Worm (Caenorhabditis elegans): ENCODE results near the gene F35G2.3.

Gene F35G2.3

DNA sequence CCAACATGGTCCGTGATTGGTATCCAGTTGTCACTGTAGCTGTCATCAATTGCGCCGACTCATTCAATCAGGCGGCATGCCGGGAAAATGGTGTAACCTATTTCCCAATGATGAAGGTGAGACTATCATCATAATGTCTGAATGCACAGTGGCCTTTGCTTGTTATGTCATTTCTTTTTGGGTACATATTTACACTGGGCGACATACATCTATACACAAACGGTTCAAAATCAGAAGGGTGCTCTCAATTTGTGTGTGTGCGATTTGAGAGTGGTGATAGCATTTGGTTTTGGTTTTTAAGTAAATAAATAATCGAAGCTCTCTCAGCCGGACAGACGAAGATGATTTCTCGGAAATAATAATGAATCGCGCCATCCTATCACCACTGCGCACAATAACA lies 5.5 kb upstream of the F35G2.3 start:
- no peak for TF ChIP-seq unc-62 (GFP tag; optimal IDR thresholded peaks at IDR 0.05)

DNA sequence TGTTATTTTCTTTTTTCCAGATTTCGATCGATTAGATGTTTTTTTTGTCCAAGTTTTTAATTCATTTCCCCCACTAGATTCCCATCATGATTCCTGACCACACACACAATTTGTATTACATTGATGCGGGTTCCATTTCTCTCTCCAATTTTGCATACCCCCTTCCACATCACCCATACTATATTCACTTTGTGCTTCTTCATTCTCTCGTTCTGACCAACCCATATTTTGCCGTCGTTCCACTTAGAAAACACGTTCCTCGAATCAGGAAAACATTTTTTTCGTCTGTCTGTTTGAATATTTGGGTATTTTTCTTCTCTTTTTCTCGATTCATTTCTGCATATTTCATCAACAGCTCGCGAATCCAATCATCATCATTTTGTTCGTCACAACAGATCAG lies 2.0 kb upstream of the F35G2.3 start:
- TF ChIP-seq unc-62 (GFP tag; optimal IDR thresholded peaks at IDR 0.05) = no peak

DNA sequence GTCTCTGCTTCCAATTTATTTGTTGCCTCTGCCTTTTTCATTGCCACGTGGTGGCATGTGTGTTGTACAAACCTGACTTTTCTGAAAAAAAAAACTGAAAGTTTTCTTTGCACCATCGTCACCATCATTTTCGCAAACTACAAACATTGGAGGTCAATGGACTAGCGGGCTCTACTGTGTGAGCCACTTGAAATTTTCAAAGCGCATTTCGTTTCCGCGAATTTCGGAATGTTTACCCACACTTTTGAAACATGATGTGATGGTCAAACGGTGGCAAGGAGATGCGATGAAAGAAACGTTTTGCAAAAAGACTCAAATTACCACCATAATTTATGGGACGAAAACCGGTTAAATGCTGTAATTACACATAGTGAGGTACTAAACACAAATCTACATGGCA lies 1.6 kb upstream of the F35G2.3 start:
- no peak for TF ChIP-seq unc-62 (GFP tag; optimal IDR thresholded peaks at IDR 0.05)

DNA sequence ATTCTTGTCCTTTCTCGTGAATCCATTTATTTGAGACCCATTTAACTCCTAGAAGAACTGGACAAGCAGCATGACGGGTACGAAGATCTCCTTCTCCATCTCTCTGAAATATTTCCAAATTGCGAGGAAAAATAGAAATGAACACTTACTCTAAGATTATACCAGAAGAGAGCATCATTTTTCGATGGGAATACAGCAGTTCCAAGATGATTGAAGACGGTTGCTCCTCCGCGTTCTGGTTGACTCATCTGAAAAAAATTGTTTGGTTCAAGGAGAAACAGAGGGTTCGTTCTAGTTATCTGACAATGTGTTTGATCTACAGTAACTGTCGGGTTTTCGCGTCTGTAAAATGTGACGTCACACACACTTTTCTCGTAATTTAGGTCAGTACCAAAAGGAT lies 1.9 kb downstream of the F35G2.3 start:
- no peak for TF ChIP-seq unc-62 (GFP tag; optimal IDR thresholded peaks at IDR 0.05)

DNA sequence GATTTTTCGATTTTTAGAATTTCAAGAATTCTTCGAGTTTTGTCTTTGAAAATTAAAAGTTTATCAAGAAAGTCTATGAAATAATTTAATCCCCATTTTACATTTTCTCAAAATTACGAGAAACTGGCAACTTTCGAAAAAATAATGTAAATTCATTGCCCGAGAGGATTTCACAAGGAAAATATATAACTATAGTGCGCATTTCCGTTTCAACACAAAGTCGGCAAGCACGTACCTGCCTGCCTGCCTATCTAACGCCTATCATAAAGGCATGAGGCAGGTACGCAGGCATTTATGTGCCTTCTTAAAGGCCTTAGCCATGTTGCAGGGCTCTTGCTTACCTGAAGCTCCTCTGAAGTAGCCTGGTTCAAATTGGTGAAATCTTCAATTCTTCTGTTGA lies 3.4 kb downstream of the F35G2.3 start:
- no peak for TF ChIP-seq unc-62 (GFP tag; optimal IDR thresholded peaks at IDR 0.05)

DNA sequence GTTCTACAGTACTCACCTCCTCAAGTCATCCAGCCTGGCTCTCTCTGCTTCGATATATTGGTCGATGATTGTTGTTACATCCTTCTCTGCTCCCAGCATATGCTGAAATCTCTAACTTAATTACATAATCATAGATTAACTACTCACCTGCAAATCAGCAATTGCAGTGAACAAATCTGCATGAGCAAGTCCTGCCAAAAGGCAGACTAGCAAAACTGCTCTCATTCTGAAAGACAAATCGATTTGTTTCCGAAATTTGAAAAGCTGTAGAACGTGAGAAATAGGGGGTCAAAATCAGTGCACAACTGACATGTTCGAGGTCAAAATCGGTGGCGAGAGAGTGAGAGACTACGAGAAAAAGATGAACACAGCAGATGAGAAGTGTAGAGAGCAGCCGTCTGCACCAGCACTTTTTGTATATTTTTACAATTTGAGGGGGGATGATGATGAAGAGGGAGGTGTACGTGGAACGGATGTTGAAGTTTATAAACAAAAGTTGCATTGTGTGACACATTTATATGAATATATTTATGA lies 6.4 kb downstream of the F35G2.3 start, which contains the start of gene phy-2:
Gene phy-2, minus strand, starts transcription at position 226 of the 534 bp plus-strand sequence.
- no peak for TF ChIP-seq unc-62 (GFP tag; optimal IDR thresholded peaks at IDR 0.05)

DNA sequence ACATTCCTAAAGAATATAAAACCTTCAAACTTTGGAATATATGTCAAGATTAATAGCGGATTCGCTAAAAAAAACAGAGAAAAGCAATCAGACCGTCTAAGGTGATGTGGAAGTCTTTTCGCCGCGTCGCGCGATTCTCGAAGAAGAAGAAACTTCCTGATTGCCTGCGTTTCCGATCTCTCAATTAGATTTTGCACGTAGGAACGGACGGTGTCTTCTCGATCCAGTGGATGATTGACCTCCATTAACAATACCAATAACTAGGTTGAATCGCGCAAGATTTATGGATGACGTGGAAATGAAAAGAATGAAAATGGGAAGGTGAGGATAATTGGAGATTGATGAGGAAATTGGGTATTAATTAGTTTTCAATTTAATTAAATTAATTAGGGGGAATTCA lies 7.7 kb downstream of the F35G2.3 start:
- no peak for TF ChIP-seq unc-62 (GFP tag; optimal IDR thresholded peaks at IDR 0.05)

DNA sequence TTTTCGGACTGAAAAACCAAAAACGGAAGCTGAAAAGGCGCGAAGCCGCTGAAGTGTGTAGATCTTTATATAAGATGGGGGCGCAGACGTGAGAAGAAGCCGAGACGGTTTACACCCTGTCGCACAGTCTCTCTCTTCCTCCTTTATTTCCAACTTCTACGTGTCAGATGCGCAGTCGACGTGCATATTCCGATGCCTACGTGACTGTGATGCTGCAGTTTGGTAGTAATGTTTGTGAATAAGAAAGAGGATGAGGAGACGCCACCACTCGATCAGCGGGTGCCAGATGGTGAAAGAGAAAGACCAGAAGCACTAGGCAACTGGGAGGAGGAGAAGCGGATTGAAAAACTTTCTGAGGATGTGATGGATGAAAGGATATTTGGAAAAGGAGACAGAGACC lies 8.8 kb downstream of the F35G2.3 start:
- no peak for TF ChIP-seq unc-62 (GFP tag; optimal IDR thresholded peaks at IDR 0.05)

DNA sequence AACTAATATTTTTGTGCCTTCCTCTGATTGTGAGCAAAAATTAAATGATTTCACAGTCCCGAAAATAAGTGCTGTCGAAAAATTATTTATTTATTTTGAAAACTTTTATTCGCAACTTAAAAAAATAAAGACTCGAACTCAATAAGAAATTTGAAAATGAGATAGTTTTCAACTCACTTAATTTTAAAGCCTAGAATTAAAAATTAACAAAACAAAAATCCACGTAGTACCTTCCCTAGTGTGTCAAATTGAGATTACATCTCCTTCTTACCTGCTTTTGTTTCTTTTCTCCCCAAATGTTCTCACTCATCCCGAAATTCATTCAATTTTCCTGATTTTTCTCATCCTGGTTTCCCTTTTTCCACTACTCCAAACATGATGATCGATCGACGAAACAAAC lies 9.9 kb downstream of the F35G2.3 start, which contains the start of gene F35G2.5:
Gene F35G2.5, plus strand, starts transcription at position 301 of the 400 bp plus-strand sequence.
- TF ChIP-seq unc-62 (GFP tag; optimal IDR thresholded peaks at IDR 0.05) = no peak

DNA sequence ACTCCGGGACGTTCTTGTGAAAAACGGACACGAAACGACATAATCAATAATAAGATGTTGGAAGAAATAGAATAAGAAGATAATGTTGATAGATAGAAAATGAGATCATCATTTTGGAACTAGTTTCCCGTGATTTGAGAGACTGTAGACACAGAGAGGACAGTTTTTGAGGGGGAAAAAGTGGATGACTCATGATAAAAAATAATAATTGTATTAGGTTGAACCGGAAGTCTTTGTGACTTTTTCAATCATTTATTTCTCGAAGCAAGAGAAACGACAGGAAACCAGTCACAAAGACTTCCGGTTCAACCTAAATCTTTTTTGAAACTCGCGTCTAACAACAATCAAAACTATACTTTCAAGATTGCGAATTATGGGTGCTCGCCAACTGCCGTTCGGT lies 17.6 kb downstream of the F35G2.3 start, which contains the start of gene mlt-3:
Gene mlt-3, minus strand, starts transcription at position 101 of the 400 bp plus-strand sequence.
- TF ChIP-seq unc-62 (GFP tag; optimal IDR thresholded peaks at IDR 0.05) = no peak

DNA sequence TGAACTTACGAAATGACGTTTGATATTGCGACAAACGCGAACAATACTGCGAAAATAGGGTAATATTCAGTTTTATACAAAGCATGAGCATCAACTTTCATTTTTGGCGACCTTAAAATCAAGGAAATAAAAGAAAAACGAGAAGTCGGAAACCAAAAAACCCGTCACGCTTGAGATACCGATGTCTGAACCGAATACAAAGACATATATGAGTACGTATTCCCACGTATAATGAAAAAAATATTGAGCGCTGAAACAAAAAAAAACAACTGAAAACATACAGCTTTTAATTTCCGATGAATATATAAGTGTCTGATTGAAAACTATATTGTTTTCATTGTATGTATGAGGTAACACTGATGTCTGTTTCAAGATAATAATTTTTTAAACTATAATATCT lies 20.3 kb downstream of the F35G2.3 start, which contains the start of gene sre-18:
Gene sre-18, minus strand, starts transcription at position 101 of the 400 bp plus-strand sequence.
- TF ChIP-seq unc-62 (GFP tag; optimal IDR thresholded peaks at IDR 0.05) = no peak

DNA sequence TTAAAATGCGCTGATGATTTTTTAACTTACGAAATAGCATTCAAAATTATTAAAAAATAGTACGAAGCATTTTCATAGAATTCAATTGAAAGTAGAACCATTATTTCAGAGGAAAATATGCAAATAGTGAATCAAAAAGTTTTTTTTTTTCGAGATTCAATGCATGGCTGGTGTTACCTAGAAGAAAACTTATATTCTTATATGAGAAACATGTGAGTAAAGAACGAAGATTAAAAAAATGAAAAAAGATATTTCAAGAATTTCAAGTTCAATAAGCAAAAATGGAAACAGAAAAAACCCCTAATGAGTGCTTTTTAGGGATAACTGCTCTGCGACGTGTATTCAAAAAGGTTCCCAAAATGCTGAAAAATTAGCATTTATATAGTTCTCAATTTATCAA lies 26.6 kb downstream of the F35G2.3 start, which contains the start of gene sre-16:
Gene sre-16, minus strand, starts transcription at position 101 of the 400 bp plus-strand sequence.
- no peak for TF ChIP-seq unc-62 (GFP tag; optimal IDR thresholded peaks at IDR 0.05)

DNA sequence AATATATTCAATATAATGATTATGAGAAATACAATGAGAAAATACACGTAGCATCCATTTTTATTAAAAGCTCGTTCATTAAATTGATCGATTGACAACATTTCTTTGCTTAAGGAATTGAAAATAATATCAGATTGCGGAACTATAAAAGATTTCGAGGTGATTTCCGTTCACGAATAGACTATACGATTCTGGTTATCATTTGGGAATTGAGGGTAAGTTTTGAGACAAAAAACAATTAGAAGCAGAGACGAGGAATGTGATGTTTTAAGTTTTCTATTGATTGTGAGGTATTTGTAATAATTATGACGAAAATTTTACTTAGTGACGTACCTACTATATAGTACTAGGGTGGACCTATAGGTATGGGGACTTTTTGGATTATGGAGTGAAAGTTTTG lies 29.4 kb downstream of the F35G2.3 start, which contains the start of gene sre-19:
Gene sre-19, minus strand, starts transcription at position 101 of the 400 bp plus-strand sequence.
- TF ChIP-seq unc-62 (GFP tag; optimal IDR thresholded peaks at IDR 0.05) = no peak

DNA sequence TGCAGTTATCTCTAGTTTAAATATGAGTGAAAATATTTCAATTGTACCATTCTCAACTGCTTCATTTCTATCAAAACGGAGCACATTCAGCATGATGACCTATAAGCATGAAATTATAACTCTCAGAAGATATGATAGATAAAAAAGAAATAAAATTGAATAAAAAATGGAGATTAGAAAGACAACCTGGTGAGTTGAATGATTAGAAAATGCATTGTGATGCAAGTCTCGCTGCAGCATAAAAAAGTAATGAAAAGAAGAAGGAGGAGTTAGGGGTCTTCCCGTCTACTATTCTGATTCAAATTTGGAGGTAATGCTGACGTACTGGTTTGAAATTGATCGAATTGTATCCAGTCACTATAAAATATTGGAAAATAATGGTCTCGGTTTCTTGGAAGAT lies 35.3 kb downstream of the F35G2.3 start, which contains the start of gene sre-15:
Gene sre-15, minus strand, starts transcription at position 101 of the 400 bp plus-strand sequence.
- TF ChIP-seq unc-62 (GFP tag; optimal IDR thresholded peaks at IDR 0.05) = no peak

DNA sequence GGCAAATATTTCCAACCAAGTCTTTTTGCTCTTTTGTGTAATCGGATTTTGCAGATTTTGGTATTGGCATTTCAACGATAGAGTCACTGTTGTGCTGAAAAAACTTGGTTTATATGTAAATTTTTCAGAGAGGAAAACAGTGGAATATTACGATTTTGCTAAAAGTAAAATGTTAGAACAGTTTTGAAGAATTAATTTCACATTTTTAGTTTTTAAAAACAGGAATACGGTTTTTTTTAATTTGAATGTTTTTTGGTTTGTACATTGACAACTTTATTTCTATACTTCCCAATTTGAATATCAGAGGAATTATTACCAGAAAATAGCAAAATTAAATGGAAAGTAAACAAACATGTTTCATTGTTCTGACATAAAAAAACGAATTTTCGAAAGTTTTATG lies 43.2 kb downstream of the F35G2.3 start, which contains the start of gene dnj-26:
Gene dnj-26, minus strand, starts transcription at position 101 of the 400 bp plus-strand sequence.
- TF ChIP-seq unc-62 (GFP tag; optimal IDR thresholded peaks at IDR 0.05) = no peak

DNA sequence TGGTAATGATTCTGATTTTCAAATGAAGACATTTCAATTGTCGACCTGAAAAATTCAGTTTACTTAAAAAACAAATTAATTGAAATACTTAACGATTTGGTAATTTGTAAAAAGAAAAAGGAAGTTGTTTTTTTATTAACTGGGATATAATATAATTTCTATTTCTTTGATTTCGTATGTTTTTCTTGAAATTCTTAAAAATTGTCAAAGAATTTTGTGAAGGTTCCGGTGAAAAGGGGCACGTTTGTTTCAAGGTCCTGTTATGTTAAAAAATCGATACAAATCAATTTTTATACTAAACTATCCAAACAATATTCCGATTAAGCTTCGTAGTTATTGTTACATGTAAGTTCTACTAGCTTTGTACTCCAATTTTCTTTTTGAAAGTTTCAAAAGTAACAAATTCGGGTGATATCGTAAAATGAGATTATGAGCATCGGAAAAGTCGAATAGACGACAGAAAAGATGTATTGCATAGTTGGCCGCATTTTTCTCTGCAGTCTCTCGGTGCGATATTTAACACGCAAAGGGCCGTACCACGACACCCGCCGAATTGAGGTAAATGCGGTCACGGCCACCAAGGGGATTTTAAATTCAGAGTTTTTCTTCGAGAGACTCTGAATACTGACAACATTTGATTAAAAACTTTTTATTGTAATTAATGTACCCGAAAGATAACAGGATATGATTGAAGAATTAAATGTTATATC lies 49.9 kb downstream of the F35G2.3 start, which contains the start of gene Y39C12A.9:
Gene Y39C12A.9, minus strand, starts transcription at position 51 of the 710 bp plus-strand sequence.
- TF ChIP-seq unc-62 (GFP tag; optimal IDR thresholded peaks at IDR 0.05) = no peak
